Fruit fly (Drosophila melanogaster) whole organism, wandering third instar larva: ENCODE results near the gene CG13247.

ENCODE experiments used
- Abd-B ChIP-seq: fragments of >200 bp; optimal IDR thresholded peaks from 2 replicates; lab custom pipeline; 2017; ENCODE audit warnings: missing biosample characterization, missing genetic modification characterization
- CG32264 ChIP-seq: fragments of 200-800 bp; sonication (Bioruptor generic); optimal IDR thresholded peaks from 2 replicates; lab custom pipeline; 2016; ENCODE audit warnings: missing biosample characterization, missing genetic modification characterization
- CG9705 ChIP-seq: fragments of 200-800 bp; sonication (Bioruptor generic); optimal IDR thresholded peaks from 2 replicates; lab custom pipeline; 2018; ENCODE audit warnings: missing biosample characterization, mild to moderate bottlenecking, missing genetic modification characterization
- CrebA ChIP-seq: fragments of 200-800 bp; sonication (Bioruptor generic); optimal IDR thresholded peaks from 2 replicates; lab custom pipeline; 2016; ENCODE audit warnings: missing biosample characterization, mild to moderate bottlenecking, missing genetic modification characterization, borderline replicate concordance
- Dfd ChIP-seq: fragments of >200 bp; optimal IDR thresholded peaks from 2 replicates; lab custom pipeline; 2017; ENCODE audit warnings: missing biosample characterization, missing genetic modification characterization
- Dif ChIP-seq: fragments of 200-275, 200-300 bp; sonication (Bioruptor generic); optimal IDR thresholded peaks from 2 replicates; lab custom pipeline; 2018; ENCODE audit warnings: missing biosample characterization, missing genetic modification characterization; ENCODE audit not compliant: partially characterized antibody
- GATAd ChIP-seq: sonication (Bioruptor generic); optimal IDR thresholded peaks from 2 replicates; lab custom pipeline; 2016; ENCODE audit warnings: missing biosample characterization, missing genetic modification characterization
- HLH106 ChIP-seq: fragments of 200-800 bp; optimal IDR thresholded peaks from 3 replicates; lab custom pipeline; 2019; ENCODE audit warnings: missing biosample characterization, mild to moderate bottlenecking, missing genetic modification characterization, moderate library complexity
- Hnf4 ChIP-seq: fragments of 200-800 bp; sonication (Bioruptor generic); optimal IDR thresholded peaks from 2 replicates; lab custom pipeline; 2016; ENCODE audit warnings: missing biosample characterization, mild to moderate bottlenecking, missing genetic modification characterization
- Hr78 ChIP-seq: fragments of >200 bp; optimal IDR thresholded peaks from 2 replicates; lab custom pipeline; 2017; ENCODE audit warnings: missing biosample characterization, missing genetic modification characterization
- Hr83 ChIP-seq: fragments of 200-300 bp; sonication (Bioruptor generic); optimal IDR thresholded peaks from 2 replicates; lab custom pipeline; 2016; ENCODE audit warnings: missing biosample characterization, mild to moderate bottlenecking, missing genetic modification characterization, moderate library complexity; ENCODE audit not compliant: poor library complexity, severe bottlenecking
- Jra ChIP-seq: sonication (Bioruptor generic); optimal IDR thresholded peaks from 2 replicates; lab custom pipeline; 2016; ENCODE audit warnings: missing biosample characterization, missing genetic modification characterization
- Mio ChIP-seq: sonication (Bioruptor generic); optimal IDR thresholded peaks from 2 replicates; lab custom pipeline; 2016; ENCODE audit warnings: missing biosample characterization, missing genetic modification characterization
- Myc ChIP-seq: fragments of >200 bp; optimal IDR thresholded peaks from 2 replicates; lab custom pipeline; 2017
- N ChIP-seq: fragments of >200 bp; optimal IDR thresholded peaks from 2 replicates; lab custom pipeline; 2018; ENCODE audit warnings: missing biosample characterization, missing external identifiers, missing genetic modification characterization
- OdsH ChIP-seq: fragments of 200-800 bp; sonication (Bioruptor generic); optimal IDR thresholded peaks from 2 replicates; lab custom pipeline; 2016; ENCODE audit warnings: missing biosample characterization, mild to moderate bottlenecking, missing genetic modification characterization
- Rel ChIP-seq, 2 experiments: fragments of 200-800 bp; sonication (Bioruptor generic) in 1 of 2; optimal IDR thresholded peaks; 2 replicates in 1 of 2; 3 replicates in 1 of 2; lab custom pipeline; 2016 to 2019; ENCODE audit warnings: mild to moderate bottlenecking in 2 of 2, missing biosample characterization in 2 of 2, missing genetic modification characterization in 2 of 2, moderate library complexity in 1 of 2
- Sp1 ChIP-seq: fragments of 200-800 bp; sonication (Bioruptor generic); optimal IDR thresholded peaks from 3 replicates; lab custom pipeline; 2019; ENCODE audit warnings: missing biosample characterization, mild to moderate bottlenecking, missing genetic modification characterization, moderate library complexity
- Vsx2 ChIP-seq: fragments of 200-300, 225-300 bp; sonication (Bioruptor generic); optimal IDR thresholded peaks from 2 replicates; lab custom pipeline; 2018; ENCODE audit warnings: missing biosample characterization, missing genetic modification characterization; ENCODE audit not compliant: partially characterized antibody
- br ChIP-seq: fragments of 200-800 bp; sonication (Bioruptor generic); optimal IDR thresholded peaks from 2 replicates; lab custom pipeline; 2016; ENCODE audit warnings: missing biosample characterization, missing genetic modification characterization
- brk ChIP-seq: fragments of 200-800 bp; sonication (Bioruptor generic); optimal IDR thresholded peaks from 2 replicates; lab custom pipeline; 2016; ENCODE audit warnings: missing biosample characterization, mild to moderate bottlenecking, missing genetic modification characterization
- dl ChIP-seq, 2 experiments: fragments of 175-275, 200-275 bp in 1 of 2; fragments of 200-275 bp in 1 of 2; sonication (Bioruptor generic); optimal IDR thresholded peaks; lab custom pipeline; 2018; ENCODE audit warnings: mild to moderate bottlenecking in 2 of 2, missing biosample characterization in 2 of 2, missing genetic modification characterization in 2 of 2, moderate library complexity in 2 of 2; ENCODE audit not compliant: partially characterized antibody in 2 of 2, insufficient read depth in 1 of 2
- dmrt93B ChIP-seq: fragments of 200-800 bp; sonication (Bioruptor generic); optimal IDR thresholded peaks from 2 replicates; lab custom pipeline; 2018; ENCODE audit warnings: missing biosample characterization, mild to moderate bottlenecking, missing genetic modification characterization
- dsf ChIP-seq: sonication (Bioruptor generic); optimal IDR thresholded peaks from 2 replicates; lab custom pipeline; 2016; ENCODE audit warnings: missing biosample characterization, missing genetic modification characterization, borderline replicate concordance
- ey ChIP-seq: fragments of 200-800 bp; sonication (Bioruptor generic); optimal IDR thresholded peaks from 2 replicates; lab custom pipeline; 2016; ENCODE audit warnings: missing biosample characterization, missing genetic modification characterization
- foxo ChIP-seq, 2 experiments: fragments of 200-800 bp; sonication (Bioruptor generic); optimal IDR thresholded peaks; 2 replicates in 1 of 2; 3 replicates in 1 of 2; lab custom pipeline; 2016 to 2017; ENCODE audit warnings: missing biosample characterization in 2 of 2, missing genetic modification characterization in 2 of 2
- fru ChIP-seq: fragments of 200-800 bp; sonication (Bioruptor generic); optimal IDR thresholded peaks from 3 replicates; lab custom pipeline; 2016; ENCODE audit warnings: missing biosample characterization, mild to moderate bottlenecking, missing genetic modification characterization
- h ChIP-seq: fragments of 200-800 bp; sonication (Bioruptor generic); optimal IDR thresholded peaks from 3 replicates; lab custom pipeline; 2016; ENCODE audit warnings: missing biosample characterization, mild to moderate bottlenecking, missing genetic modification characterization
- jim ChIP-seq: fragments of 175-275, 200-325 bp; sonication (Bioruptor generic); optimal IDR thresholded peaks from 2 replicates; lab custom pipeline; 2016; ENCODE audit warnings: missing biosample characterization, mild to moderate bottlenecking, missing genetic modification characterization
- lola ChIP-seq: fragments of >200 bp; optimal IDR thresholded peaks from 2 replicates; lab custom pipeline; 2017; ENCODE audit warnings: missing biosample characterization, missing genetic modification characterization
- pan ChIP-seq: fragments of >200 bp; optimal IDR thresholded peaks from 2 replicates; lab custom pipeline; 2017
- psq ChIP-seq: fragments of 200-800 bp; sonication (Bioruptor generic); optimal IDR thresholded peaks from 3 replicates; lab custom pipeline; 2017; ENCODE audit warnings: missing biosample characterization, mild to moderate bottlenecking, missing genetic modification characterization, moderate library complexity
- rgr ChIP-seq: fragments of 200-800 bp; sonication (Bioruptor generic); optimal IDR thresholded peaks from 3 replicates; lab custom pipeline; 2016; ENCODE audit warnings: missing biosample characterization, mild to moderate bottlenecking, missing genetic modification characterization
- sage ChIP-seq: fragments of 200-800 bp; sonication (Bioruptor generic); optimal IDR thresholded peaks from 2 replicates; lab custom pipeline; 2016; ENCODE audit warnings: missing biosample characterization, mild to moderate bottlenecking, missing genetic modification characterization
- sv ChIP-seq: fragments of 200-800 bp; sonication (Bioruptor generic); optimal IDR thresholded peaks from 3 replicates; lab custom pipeline; 2016; ENCODE audit warnings: missing biosample characterization, missing genetic modification characterization
- tai ChIP-seq: sonication (Bioruptor generic); optimal IDR thresholded peaks from 2 replicates; lab custom pipeline; 2016; ENCODE audit warnings: missing biosample characterization, missing genetic modification characterization
- usp ChIP-seq: fragments of >200 bp; optimal IDR thresholded peaks from 2 replicates; lab custom pipeline; 2017; ENCODE audit warnings: missing biosample characterization, missing genetic modification characterization
- woc ChIP-seq: sonication (Bioruptor generic); optimal IDR thresholded peaks from 2 replicates; lab custom pipeline; 2016; ENCODE audit warnings: missing biosample characterization, mild to moderate bottlenecking, missing genetic modification characterization

Gene CG13247

DNA sequence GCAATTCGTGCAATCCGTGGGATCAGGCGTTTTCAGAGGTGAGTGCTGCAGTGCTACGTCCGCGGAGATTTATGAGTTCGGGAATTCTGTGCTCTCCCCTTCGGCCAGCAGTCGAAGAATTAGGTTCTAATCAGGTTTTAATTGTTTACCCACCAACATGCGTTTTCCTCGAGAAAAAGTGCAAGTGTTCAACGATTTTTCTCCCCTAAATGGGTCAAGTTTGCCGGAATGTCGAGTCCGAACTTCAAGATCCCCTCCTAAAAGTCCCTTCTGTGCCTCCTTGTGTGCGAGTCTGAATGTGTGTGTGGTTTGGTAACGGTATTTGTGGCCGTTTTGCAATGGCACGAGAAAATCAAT is 6.4 kb downstream of the CG13247 start:
- no peak for TF ChIP-seq dsf (GFP tag; lab: Kevin White, UChicago)
- TF ChIP-seq psq (GFP tag; lab: Kevin White, UChicago): no peak
- TF ChIP-seq rgr: no peak
- no peak for TF ChIP-seq pan (lab: Kevin White, UChicago)
- no peak for TF ChIP-seq Hr78
- TF ChIP-seq brk (GFP tag; lab: Kevin White, UChicago): no peak
- no peak for TF ChIP-seq Sp1 (GFP tag; lab: Kevin White, UChicago)
- TF ChIP-seq h (GFP tag; lab: Kevin White, UChicago): no peak
- TF ChIP-seq Jra (GFP tag; lab: Kevin White, UChicago): no peak
- no peak for TF ChIP-seq br (GFP tag; lab: Kevin White, UChicago)
- no peak for TF ChIP-seq Dif (GFP tag; lab: Kevin White, UChicago)
- TF ChIP-seq GATAd (GFP tag; lab: Kevin White, UChicago): no peak
- no peak for TF ChIP-seq dl (GFP tag; optimal IDR thresholded peaks at IDR 0.05; lab: Kevin White, UChicago; ENCODE audit: insufficient read depth in 1 of 2, partially characterized antibody in 2 of 2)
- no peak for TF ChIP-seq tai (GFP tag; lab: Kevin White, UChicago)

DNA sequence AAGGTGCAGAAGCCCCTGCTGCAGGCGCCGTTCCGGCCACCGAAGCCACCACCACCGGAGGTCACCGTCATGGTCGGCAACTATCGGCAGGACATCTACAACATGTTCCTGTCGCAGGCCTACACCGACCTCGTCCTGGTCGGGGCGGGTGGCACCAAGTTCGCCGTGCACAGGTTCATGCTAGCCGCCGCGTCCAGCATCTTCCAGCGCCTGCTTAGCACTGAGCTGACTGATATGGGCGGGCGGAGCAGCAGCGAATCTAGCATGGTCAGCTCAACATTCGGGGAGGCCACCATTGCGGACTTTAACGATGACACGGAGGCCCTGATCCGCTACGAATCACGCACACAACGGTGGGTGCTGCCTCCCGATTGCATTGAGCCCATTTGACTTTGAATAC is 9.4 kb downstream of the CG13247 start:
- TF ChIP-seq tai (GFP tag; lab: Kevin White, UChicago) (no peak), OdsH (GFP tag; lab: Kevin White, UChicago) (no peak), Abd-B (GFP tag; lab: Kevin White, UChicago) (no peak), Sp1 (GFP tag; lab: Kevin White, UChicago) (no peak), CrebA (GFP tag; lab: Kevin White, UChicago) (no peak), Dif (GFP tag; lab: Kevin White, UChicago) (no peak), Myc (lab: Kevin White, UChicago) (no peak), GATAd (GFP tag; lab: Kevin White, UChicago) (no peak), psq (GFP tag; lab: Kevin White, UChicago) (no peak), CG9705 (GFP tag; lab: Kevin White, UChicago) (no peak), rgr (no peak), woc (GFP tag; lab: Kevin White, UChicago) (no peak)

DNA sequence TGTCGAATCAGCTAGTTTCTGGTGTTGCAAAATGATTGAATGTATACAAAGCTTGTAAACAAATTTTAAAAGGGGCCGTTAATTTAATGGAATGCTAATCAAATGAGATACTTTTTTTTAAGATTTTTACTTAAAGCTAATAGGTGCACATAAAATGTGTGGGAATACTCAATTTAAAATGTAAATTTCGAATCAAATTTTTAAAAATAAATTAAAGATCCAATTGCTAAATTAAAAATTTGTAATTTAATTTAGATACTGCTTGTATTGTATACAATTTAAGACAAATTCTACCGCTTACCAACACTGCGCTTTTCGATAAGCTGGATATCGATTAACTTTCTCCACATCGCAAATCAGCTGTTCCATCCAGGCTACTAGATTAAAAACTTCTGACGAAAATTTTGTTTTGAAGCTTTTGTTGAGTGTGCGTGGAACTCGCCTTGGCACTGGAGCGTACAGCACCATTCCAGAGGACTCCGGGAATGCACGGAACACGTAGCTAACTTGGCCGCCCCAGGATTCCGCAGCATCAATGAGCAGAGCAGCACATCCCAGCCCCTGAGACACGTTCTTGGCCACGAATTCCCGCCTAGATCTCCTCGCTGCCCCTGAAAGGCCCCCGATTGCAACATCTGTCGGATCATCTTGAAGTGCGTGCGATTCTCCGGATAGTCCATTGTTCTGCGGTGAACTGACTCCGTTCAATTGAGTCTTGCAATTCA is 14.1 kb downstream of the CG13247 start, which contains the start of the genes CG5498 and fbl:
TSS of gene CG5498 (minus strand) at position 24 of the 725 bp plus-strand sequence.
TSS of gene fbl (plus strand) at position 344 of the 725 bp plus-strand sequence.
- TF ChIP-seq foxo (GFP tag; optimal IDR thresholded peaks at IDR 0.05; lab: Kevin White, UChicago): peak in 1 of 2 experiments; percentile 89
- no peak for TF ChIP-seq dl (GFP tag; optimal IDR thresholded peaks at IDR 0.05; lab: Kevin White, UChicago; ENCODE audit: insufficient read depth in 1 of 2, partially characterized antibody in 2 of 2)
- TF ChIP-seq ey (GFP tag; lab: Kevin White, UChicago): peak; percentile 82
- TF ChIP-seq CG9705 (GFP tag; lab: Kevin White, UChicago): peak; percentile 38
- peak; percentile 81 for TF ChIP-seq br (GFP tag; lab: Kevin White, UChicago)
- no peak for TF ChIP-seq Abd-B (GFP tag; lab: Kevin White, UChicago)
- TF ChIP-seq pan (lab: Kevin White, UChicago): no peak
- TF ChIP-seq Mio: no peak
- peak; percentile 48 for TF ChIP-seq Hr83 (GFP tag; lab: Kevin White, UChicago)
- peak; percentile 6 for TF ChIP-seq CG32264 (GFP tag; lab: Kevin White, UChicago)
- TF ChIP-seq Jra (GFP tag; lab: Kevin White, UChicago): peak; percentile 79
- TF ChIP-seq dsf (GFP tag; lab: Kevin White, UChicago): peak; percentile 75
- TF ChIP-seq h (GFP tag; lab: Kevin White, UChicago): peak; percentile 86
- TF ChIP-seq lola: no peak
- TF ChIP-seq Vsx2: no peak
- no peak for TF ChIP-seq N (GFP tag; lab: Kevin White, UChicago)
- TF ChIP-seq Hnf4 (GFP tag; lab: Kevin White, UChicago): peak; percentile 85
- peak; percentile 78 for TF ChIP-seq Sp1 (GFP tag; lab: Kevin White, UChicago)
- peak; percentile 54 for TF ChIP-seq sv (GFP tag; lab: Kevin White, UChicago)
- no peak for TF ChIP-seq Myc (lab: Kevin White, UChicago)
- TF ChIP-seq psq (GFP tag; lab: Kevin White, UChicago): peak; percentile 77
- no peak for TF ChIP-seq tai (GFP tag; lab: Kevin White, UChicago)
- peak; percentile 85 for TF ChIP-seq OdsH (GFP tag; lab: Kevin White, UChicago)
- TF ChIP-seq Rel (GFP tag; optimal IDR thresholded peaks at IDR 0.05; lab: Kevin White, UChicago): no peak
- peak; percentile 57 for TF ChIP-seq Rel (tag; optimal IDR thresholded peaks at IDR 0.05; lab: Kevin White, UChicago)
- TF ChIP-seq rgr: peak; percentile 86
- no peak for TF ChIP-seq Hr78
- TF ChIP-seq jim (GFP tag; lab: Kevin White, UChicago): no peak
- peak; percentile 44 for TF ChIP-seq dmrt93B (GFP tag; lab: Kevin White, UChicago)
- TF ChIP-seq brk (GFP tag; lab: Kevin White, UChicago): peak; percentile 91
- peak; percentile 48 for TF ChIP-seq sage (GFP tag; lab: Kevin White, UChicago)
- TF ChIP-seq usp (GFP tag; lab: Kevin White, UChicago): no peak
- TF ChIP-seq GATAd (GFP tag; lab: Kevin White, UChicago): peak; percentile 60
- TF ChIP-seq HLH106: peak; percentile 79
- TF ChIP-seq fru (GFP tag; lab: Kevin White, UChicago): peak; percentile 81
- TF ChIP-seq Dfd (GFP tag; lab: Kevin White, UChicago): no peak
- TF ChIP-seq Dif (GFP tag; lab: Kevin White, UChicago): no peak
- TF ChIP-seq woc (GFP tag; lab: Kevin White, UChicago): peak; percentile 64
- no peak for TF ChIP-seq CrebA (GFP tag; lab: Kevin White, UChicago)
